Worm (Caenorhabditis elegans) whole organism, midembryonic: Measurements from ENCODE around the gene ZK185.5.

Experiments used
- flt-1 ChIP-seq: fragments of 200-800 bp; sonication (Bioruptor generic); IDR thresholded peaks from 2 replicates; pipeline ENCODE4 v1.3.6; 2022; ENCODE audit warnings: missing genetic modification characterization, missing compliant biosample characterization
- klf-2 ChIP-seq: fragments of 200-800 bp; sonication (Bioruptor generic); conservative IDR thresholded peaks from 2 replicates; pipeline ENCODE4 v1.3.6; 2022; ENCODE audit warnings: missing genetic modification reagents, missing genetic modification characterization, missing compliant biosample characterization
- ref-1 ChIP-seq: fragments of 200-800 bp; sonication (Bioruptor generic); conservative IDR thresholded peaks from 2 replicates; pipeline ENCODE4 v1.3.6; 2022; ENCODE audit warnings: missing genetic modification reagents, missing genetic modification characterization, missing compliant biosample characterization
- tab-1 ChIP-seq: fragments of 200-800 bp; sonication (Bioruptor generic); IDR thresholded peaks from 2 replicates; pipeline ENCODE4 v1.3.6; 2022; ENCODE audit warnings: missing genetic modification characterization, missing compliant biosample characterization
- ztf-29 ChIP-seq: fragments of 200-800 bp; sonication (Bioruptor generic); IDR thresholded peaks from 2 replicates; pipeline ENCODE4 v1.3.6; 2022; ENCODE audit warnings: missing genetic modification reagents, missing genetic modification characterization, missing compliant biosample characterization

- TF ChIP-seq flt-1 (GFP tag; lab: Robert Waterston, UW) (no peak), klf-2 (no peak), tab-1 (GFP tag; lab: Robert Waterston, UW) (no peak), ztf-29 (no peak), ref-1 (GFP tag; lab: Robert Waterston, UW) (no peak)
Observed at ce11 chrIV:4518111-4518510, 27.6 kb downstream of the ZK185.5 start.
